Fruit fly (Drosophila melanogaster): ENCODE data around the gene MED28.

The MED28 gene

dm6 chr3R:25515450-25516288 is 38.9 kb downstream of the MED28 start, which contains the start of gene msi:
Gene msi, plus strand, starts transcription at chr3R:25516118.
- peak; percentile 60 for TF ChIP-seq cic (GFP tag; optimal IDR thresholded peaks at IDR 0.05)
- TF ChIP-seq CG1620 (GFP tag; optimal IDR thresholded peaks at IDR 0.05): no peak
- TF ChIP-seq Mnt (GFP tag; optimal IDR thresholded peaks at IDR 0.05): no peak
- TF ChIP-seq bab1 (GFP tag; optimal IDR thresholded peaks at IDR 0.05): peak; percentile 89
- peak; percentile 23 for TF ChIP-seq kay (GFP tag; ENCODE audit: borderline replicate concordance)
- TF ChIP-seq tj (GFP tag; optimal IDR thresholded peaks at IDR 0.05): peak; percentile 69
- peak; percentile 97 for TF ChIP-seq CG33017 (tag; optimal IDR thresholded peaks at IDR 0.05)
- peak; percentile 95 for TF ChIP-seq CG7101 (tag; optimal IDR thresholded peaks at IDR 0.05)
- TF ChIP-seq Hr96 (GFP tag; optimal IDR thresholded peaks at IDR 0.05): no peak
- TF ChIP-seq toe (GFP tag; optimal IDR thresholded peaks at IDR 0.05): peak; percentile 15
- peak; percentile 35 for TF ChIP-seq ovo (GFP tag; optimal IDR thresholded peaks at IDR 0.05)
- peak; percentile 92 for TF ChIP-seq CG14711 (tag; optimal IDR thresholded peaks at IDR 0.05)
- peak; percentile 19 for TF ChIP-seq Crg-1 (GFP tag; optimal IDR thresholded peaks at IDR 0.05)
- TF ChIP-seq cnc (optimal IDR thresholded peaks at IDR 0.05): no peak
- TF ChIP-seq CG7045 (GFP tag; optimal IDR thresholded peaks at IDR 0.05): peak; percentile 92
- TF ChIP-seq Clk (GFP tag; optimal IDR thresholded peaks at IDR 0.05): peak; percentile 23
- TF ChIP-seq pad (GFP tag; optimal IDR thresholded peaks at IDR 0.05): peak; percentile 89
- TF ChIP-seq CG11617 (GFP tag; optimal IDR thresholded peaks at IDR 0.05): peak; percentile 88
- TF ChIP-seq CG5204 (GFP tag; optimal IDR thresholded peaks at IDR 0.05): peak; percentile 31
- TF ChIP-seq CG12768 (GFP tag; optimal IDR thresholded peaks at IDR 0.05): peak; percentile 89

- TF ChIP-seq toe (GFP tag; optimal IDR thresholded peaks at IDR 0.05) (no peak), bab1 (GFP tag; optimal IDR thresholded peaks at IDR 0.05) (no peak), CG11617 (GFP tag; optimal IDR thresholded peaks at IDR 0.05) (no peak), Clk (GFP tag; optimal IDR thresholded peaks at IDR 0.05) (no peak), kay (GFP tag; ENCODE audit: borderline replicate concordance) (no peak), cic (GFP tag; optimal IDR thresholded peaks at IDR 0.05) (no peak), Mnt (GFP tag; optimal IDR thresholded peaks at IDR 0.05) (no peak), CG7045 (GFP tag; optimal IDR thresholded peaks at IDR 0.05) (no peak), CG7101 (tag; optimal IDR thresholded peaks at IDR 0.05) (no peak), Hr96 (GFP tag; optimal IDR thresholded peaks at IDR 0.05) (no peak), CG14711 (tag; optimal IDR thresholded peaks at IDR 0.05) (no peak), CG5204 (GFP tag; optimal IDR thresholded peaks at IDR 0.05) (no peak), ovo (GFP tag; optimal IDR thresholded peaks at IDR 0.05) (no peak), CG12768 (GFP tag; optimal IDR thresholded peaks at IDR 0.05) (no peak), CG1620 (GFP tag; optimal IDR thresholded peaks at IDR 0.05) (no peak), CG33017 (tag; optimal IDR thresholded peaks at IDR 0.05) (no peak), pad (GFP tag; optimal IDR thresholded peaks at IDR 0.05) (no peak), cnc (optimal IDR thresholded peaks at IDR 0.05) (no peak), tj (GFP tag; optimal IDR thresholded peaks at IDR 0.05) (no peak)
Observed at dm6 chr3R:25517521-25517920, 40.7 kb downstream of the MED28 start.

- TF ChIP-seq CG12768 (GFP tag; optimal IDR thresholded peaks at IDR 0.05) (peak; percentile 25), Crg-1 (GFP tag; optimal IDR thresholded peaks at IDR 0.05) (no peak), bab1 (GFP tag; optimal IDR thresholded peaks at IDR 0.05) (no peak), tj (GFP tag; optimal IDR thresholded peaks at IDR 0.05) (peak; percentile 54), ovo (GFP tag; optimal IDR thresholded peaks at IDR 0.05) (no peak), pad (GFP tag; optimal IDR thresholded peaks at IDR 0.05) (no peak)
Observed at dm6 chr3R:25518099-25518567, 41.3 kb downstream of the MED28 start.

dm6 chr3R:25518584-25518983 is 41.8 kb downstream of the MED28 start:
- TF ChIP-seq Crg-1 (GFP tag; optimal IDR thresholded peaks at IDR 0.05) (no peak), CG11617 (GFP tag; optimal IDR thresholded peaks at IDR 0.05) (no peak), tj (GFP tag; optimal IDR thresholded peaks at IDR 0.05) (no peak), CG1620 (GFP tag; optimal IDR thresholded peaks at IDR 0.05) (no peak), CG5204 (GFP tag; optimal IDR thresholded peaks at IDR 0.05) (no peak), Clk (GFP tag; optimal IDR thresholded peaks at IDR 0.05) (no peak), CG33017 (tag; optimal IDR thresholded peaks at IDR 0.05) (no peak), cic (GFP tag; optimal IDR thresholded peaks at IDR 0.05) (no peak), CG7101 (tag; optimal IDR thresholded peaks at IDR 0.05) (no peak), CG14711 (tag; optimal IDR thresholded peaks at IDR 0.05) (no peak)

- TF ChIP-seq Clk (GFP tag; optimal IDR thresholded peaks at IDR 0.05) (no peak), CG12768 (GFP tag; optimal IDR thresholded peaks at IDR 0.05) (no peak), pad (GFP tag; optimal IDR thresholded peaks at IDR 0.05) (no peak), tj (GFP tag; optimal IDR thresholded peaks at IDR 0.05) (no peak), CG1620 (GFP tag; optimal IDR thresholded peaks at IDR 0.05) (no peak), toe (GFP tag; optimal IDR thresholded peaks at IDR 0.05) (no peak), cic (GFP tag; optimal IDR thresholded peaks at IDR 0.05) (no peak), CG5204 (GFP tag; optimal IDR thresholded peaks at IDR 0.05) (no peak), CG11617 (GFP tag; optimal IDR thresholded peaks at IDR 0.05) (no peak), CG7101 (tag; optimal IDR thresholded peaks at IDR 0.05) (no peak), kay (GFP tag; ENCODE audit: borderline replicate concordance) (no peak), CG33017 (tag; optimal IDR thresholded peaks at IDR 0.05) (no peak), bab1 (GFP tag; optimal IDR thresholded peaks at IDR 0.05) (no peak), Hr96 (GFP tag; optimal IDR thresholded peaks at IDR 0.05) (no peak), CG14711 (tag; optimal IDR thresholded peaks at IDR 0.05) (no peak), ovo (GFP tag; optimal IDR thresholded peaks at IDR 0.05) (no peak), Crg-1 (GFP tag; optimal IDR thresholded peaks at IDR 0.05) (no peak), CG7045 (GFP tag; optimal IDR thresholded peaks at IDR 0.05) (no peak), cnc (optimal IDR thresholded peaks at IDR 0.05) (no peak), Mnt (GFP tag; optimal IDR thresholded peaks at IDR 0.05) (no peak)
Observed at dm6 chr3R:25519465-25520071, 42.8 kb downstream of the MED28 start.
